Fruit fly (Drosophila melanogaster): ENCODE measurements around the gene ZAP3.

DNA sequence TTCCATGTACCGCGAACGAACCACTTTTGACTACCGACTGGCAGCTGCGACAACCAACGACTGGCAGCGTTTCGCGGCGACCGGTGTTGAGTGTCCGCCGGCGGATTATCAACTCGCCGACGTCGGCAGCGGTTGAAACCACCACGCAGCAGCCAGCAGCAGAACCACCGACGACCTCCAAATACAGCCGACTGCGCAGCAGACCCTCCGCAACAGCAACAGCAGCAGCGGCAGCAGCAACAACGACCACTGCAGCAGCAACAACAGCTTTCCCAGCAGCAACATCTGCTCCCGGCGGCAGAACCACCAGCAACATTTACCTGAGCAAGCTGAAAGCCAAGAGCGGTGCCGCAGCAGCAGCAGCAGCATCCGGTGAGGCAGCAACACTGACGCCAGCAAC lies 34.3 kb downstream of the ZAP3 start:
- TF ChIP-seq psq (optimal IDR thresholded peaks at IDR 0.05) (no peak), EcR (GFP tag; optimal IDR thresholded peaks at IDR 0.05) (no peak)
